Worm (Caenorhabditis elegans): Measurements from ENCODE around the gene Y4C6B.7.

The Y4C6B.7 gene

ce11 chrIV:5364135-5364609 lies 10.9 kb upstream of the Y4C6B.7 start, which contains the start of the genes hda-6 and F41H10.4:
Gene hda-6, minus strand, starts transcription at chrIV:5364306.
Gene F41H10.4, plus strand, starts transcription at chrIV:5364559.
- no peak for TF ChIP-seq nhr-11 (tag; optimal IDR thresholded peaks at IDR 0.05)
- TF ChIP-seq unc-39 (tag; optimal IDR thresholded peaks at IDR 0.05), result no peak
- peak; percentile 73 for TF ChIP-seq egl-5 (tag; optimal IDR thresholded peaks at IDR 0.05)
- peak; percentile 9 for TF ChIP-seq skn-1 (tag; optimal IDR thresholded peaks at IDR 0.05)
- peak; percentile 75 for TF ChIP-seq pha-4 (tag; optimal IDR thresholded peaks at IDR 0.05)
- peak; percentile 97 for TF ChIP-seq nhr-25 (tag; optimal IDR thresholded peaks at IDR 0.05)
- TF ChIP-seq nhr-23 (tag; optimal IDR thresholded peaks at IDR 0.05), result peak; percentile 75
- TF ChIP-seq ztf-4 (tag; optimal IDR thresholded peaks at IDR 0.05), result no peak
- no peak for TF ChIP-seq nhr-76 (tag; optimal IDR thresholded peaks at IDR 0.05)
- no peak for TF ChIP-seq ceh-16 (tag; optimal IDR thresholded peaks at IDR 0.05)
- TF ChIP-seq lin-15B (tag; optimal IDR thresholded peaks at IDR 0.05), result peak; percentile 93
- no peak for TF ChIP-seq R02D3.7 (tag; optimal IDR thresholded peaks at IDR 0.05)
- peak; percentile 85 for TF ChIP-seq nhr-43 (tag; optimal IDR thresholded peaks at IDR 0.05; ENCODE audit: poor library complexity, severe bottlenecking)
- peak; percentile 28 for TF ChIP-seq elt-2 (tag; optimal IDR thresholded peaks at IDR 0.05)
- TF ChIP-seq nhr-28 (tag; optimal IDR thresholded peaks at IDR 0.05), result no peak
- no peak for TF ChIP-seq fos-1 (tag; optimal IDR thresholded peaks at IDR 0.05)
- no peak for TF ChIP-seq ztf-11 (tag; optimal IDR thresholded peaks at IDR 0.05)
- TF ChIP-seq snpc-4 (tag; optimal IDR thresholded peaks at IDR 0.05), result peak; percentile 92
- no peak for TF ChIP-seq daf-12 (tag; optimal IDR thresholded peaks at IDR 0.05)
- peak; percentile 75 for TF ChIP-seq nfya-1 (tag; optimal IDR thresholded peaks at IDR 0.05; ENCODE audit: insufficient read depth)
- peak; percentile 33 for TF ChIP-seq lin-39 (tag; optimal IDR thresholded peaks at IDR 0.05)
- no peak for TF ChIP-seq ceh-28 (tag; optimal IDR thresholded peaks at IDR 0.05)
- TF ChIP-seq ceh-82 (tag; optimal IDR thresholded peaks at IDR 0.05), result no peak

ce11 chrIV:5360533-5360932 lies 7.3 kb upstream of the Y4C6B.7 start, which contains the start of gene F41H10.5:
Gene F41H10.5, plus strand, starts transcription at chrIV:5360907.
- TF ChIP-seq nfya-1 (tag; optimal IDR thresholded peaks at IDR 0.05; ENCODE audit: insufficient read depth) (peak; percentile 89), nhr-67 (tag; optimal IDR thresholded peaks at IDR 0.05) (no peak), hmg-11 (tag; optimal IDR thresholded peaks at IDR 0.05) (no peak), fkh-2 (tag; optimal IDR thresholded peaks at IDR 0.05) (no peak), fkh-10 (GFP tag; optimal IDR thresholded peaks at IDR 0.05) (no peak)

- TF ChIP-seq skn-1 (tag; optimal IDR thresholded peaks at IDR 0.05), result no peak
- TF ChIP-seq ceh-9 (tag; optimal IDR thresholded peaks at IDR 0.05), result no peak
- TF ChIP-seq nhr-77 (tag; optimal IDR thresholded peaks at IDR 0.05), result no peak
- TF ChIP-seq hmg-11 (tag; optimal IDR thresholded peaks at IDR 0.05), result no peak
- no peak for TF ChIP-seq ama-1 (optimal IDR thresholded peaks at IDR 0.05)
- no peak for TF ChIP-seq egl-5 (tag; optimal IDR thresholded peaks at IDR 0.05)
- TF ChIP-seq ZK546.5 (tag; optimal IDR thresholded peaks at IDR 0.05), result no peak
- no peak for TF ChIP-seq jun-1 (tag; optimal IDR thresholded peaks at IDR 0.05)
- TF ChIP-seq nhr-67 (tag; optimal IDR thresholded peaks at IDR 0.05), result no peak
- TF ChIP-seq lsy-12 (tag; optimal IDR thresholded peaks at IDR 0.05), result no peak
- TF ChIP-seq zag-1 (tag; optimal IDR thresholded peaks at IDR 0.05), result no peak
- no peak for TF ChIP-seq nhr-237 (tag; optimal IDR thresholded peaks at IDR 0.05)
- no peak for TF ChIP-seq nhr-43 (tag; optimal IDR thresholded peaks at IDR 0.05; ENCODE audit: poor library complexity, severe bottlenecking)
- no peak for TF ChIP-seq nfya-1 (tag; optimal IDR thresholded peaks at IDR 0.05; ENCODE audit: insufficient read depth)
Observed at ce11 chrIV:5354564-5354963, 1.3 kb upstream of the Y4C6B.7 start.

ce11 chrIV:5354124-5354523 lies 860 bp upstream of the Y4C6B.7 start, which contains the start of gene Y4C6B.1:
Gene Y4C6B.1, plus strand, starts transcription at chrIV:5354488.
- peak; percentile 22 for TF ChIP-seq nfya-1 (tag; optimal IDR thresholded peaks at IDR 0.05; ENCODE audit: insufficient read depth)
- no peak for TF ChIP-seq mml-1 (tag; optimal IDR thresholded peaks at IDR 0.05)
- no peak for TF ChIP-seq ceh-16 (tag; optimal IDR thresholded peaks at IDR 0.05)
- TF ChIP-seq lin-15B (tag; optimal IDR thresholded peaks at IDR 0.05), result peak; percentile 30
